Worm (Caenorhabditis elegans) whole organism, young adult: ENCODE data around the gene C01G5.3.

Source experiments
- B0019.2 ChIP-seq: fragments of 200-800 bp; sonication (Bioruptor generic); conservative IDR thresholded peaks from 2 replicates; pipeline ENCODE4 v1.3.6; 2022; ENCODE audit warnings: missing genetic modification reagents, missing genetic modification characterization, missing compliant biosample characterization
- T26A5.8 ChIP-seq: sonication (generic microtip); optimal IDR thresholded peaks from 2 replicates; lab custom pipeline; 2016; ENCODE audit warnings: missing genetic modification characterization, missing compliant biosample characterization
- ama-1 ChIP-seq, 3 experiments: fragments of 150-350 bp in 1 of 3; sonication (generic microtip) in 2 of 3; optimal IDR thresholded peaks; 2 replicates each; lab custom pipeline; 2014 to 2018; ENCODE audit warnings: missing biosample characterization in 2 of 3, missing genetic modification characterization in 2 of 3, missing genetic modification reagents in 2 of 3
- attf-6 ChIP-seq: fragments of 200-800 bp; sonication (Bioruptor generic); IDR thresholded peaks from 2 replicates; pipeline ENCODE4 v1.3.6; 2022; ENCODE audit warnings: missing genetic modification reagents, missing genetic modification characterization, missing compliant biosample characterization
- ceh-100 ChIP-seq: fragments of 200-800 bp; sonication (Bioruptor generic); IDR thresholded peaks from 2 replicates; pipeline ENCODE4 v1.3.6; 2022; ENCODE audit warnings: missing genetic modification reagents, missing genetic modification characterization, missing compliant biosample characterization
- dpl-1 ChIP-seq: fragments of 150-350 bp; optimal IDR thresholded peaks from 2 replicates; lab custom pipeline; 2014; ENCODE audit warnings: missing biosample characterization, missing genetic modification reagents, missing genetic modification characterization
- efl-1 ChIP-seq: fragments of 150-350 bp; optimal IDR thresholded peaks from 2 replicates; lab custom pipeline; 2014; ENCODE audit warnings: missing biosample characterization, missing genetic modification reagents, missing genetic modification characterization
- ekl-4 ChIP-seq: fragments of 200-800 bp; sonication (Bioruptor generic); IDR thresholded peaks from 2 replicates; pipeline ENCODE4 v1.3.6; 2022; ENCODE audit warnings: missing genetic modification reagents, missing genetic modification characterization, missing compliant biosample characterization
- hmg-20 ChIP-seq: fragments of 200-800 bp; sonication (Bioruptor generic); IDR thresholded peaks from 2 replicates; pipeline ENCODE4 v1.3.6; 2022; ENCODE audit warnings: missing genetic modification reagents, missing genetic modification characterization, missing compliant biosample characterization
- lin-40 ChIP-seq: sonication (generic microtip); optimal IDR thresholded peaks from 2 replicates; lab custom pipeline; 2016; ENCODE audit warnings: missing genetic modification characterization, mild to moderate bottlenecking, missing compliant biosample characterization, missing genotype, missing genetic modification reagents
- pha-4 ChIP-seq: fragments of 150-350 bp; sonication (generic microtip); optimal IDR thresholded peaks from 2 replicates; lab custom pipeline; 2014; ENCODE audit warnings: missing biosample characterization, missing genetic modification reagents, missing genetic modification characterization
- repo-1 ChIP-seq: sonication (generic microtip); optimal IDR thresholded peaks from 2 replicates; lab custom pipeline; 2017; ENCODE audit warnings: mild to moderate bottlenecking, missing genetic modification characterization, missing compliant biosample characterization
- snpc-4 ChIP-seq, 5 experiments: fragments of 150-350 bp in 1 of 5; sonication (generic microtip) in 4 of 5; optimal IDR thresholded peaks; 2 replicates each; lab custom pipeline; 2014 to 2018; ENCODE audit warnings: missing genetic modification characterization in 5 of 5, missing biosample characterization in 3 of 5, antibody characterized with exemption in 2 of 5, mild to moderate bottlenecking in 2 of 5, missing compliant biosample characterization in 2 of 5, missing genotype in 2 of 5, moderate library complexity in 2 of 5, missing genetic modification reagents in 1 of 5
- somi-1 ChIP-seq: fragments of 200-800 bp; sonication (Bioruptor generic); optimal IDR thresholded peaks from 2 replicates; lab custom pipeline; 2018; ENCODE audit warnings: mild to moderate bottlenecking, missing genetic modification characterization, missing compliant biosample characterization

DNA sequence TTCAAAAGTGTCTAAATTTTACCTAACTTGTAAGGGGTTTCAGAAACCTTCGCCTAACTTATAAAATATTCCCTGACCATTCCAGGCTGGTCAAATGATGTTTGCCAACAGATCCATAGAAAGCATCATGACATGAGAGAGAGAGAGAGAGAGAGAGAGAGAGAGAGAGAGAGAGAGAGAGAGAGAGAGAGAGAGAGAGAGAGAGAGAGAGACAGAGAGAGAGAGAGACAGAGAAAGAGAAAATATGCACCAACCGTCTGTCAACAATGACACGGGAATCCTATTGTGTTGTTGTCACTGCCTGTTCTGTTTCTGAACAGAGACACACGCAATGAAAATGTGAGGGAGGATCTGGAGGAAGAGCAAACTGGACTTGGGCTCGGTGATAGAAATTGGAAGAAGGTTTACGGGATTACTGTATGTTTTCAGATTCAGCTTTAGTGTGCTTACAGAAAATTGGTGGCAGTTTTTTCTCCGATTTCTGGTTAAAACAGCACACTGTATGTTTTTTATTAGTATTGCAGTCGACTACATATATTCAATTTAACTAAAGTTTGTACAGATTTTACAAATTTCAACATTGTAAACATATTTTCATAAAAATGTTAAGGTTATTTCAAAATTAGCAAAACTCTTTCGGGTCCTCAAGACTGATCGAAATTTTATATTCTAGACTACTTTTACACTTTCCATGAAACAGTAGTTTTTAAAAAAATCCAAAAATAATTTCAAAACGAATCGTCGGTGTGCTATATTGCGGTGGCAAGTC is 40.1 kb downstream of the C01G5.3 start:
- TF ChIP-seq ekl-4 (GFP tag; lab: Robert Waterston, UW): no peak
- no peak for TF ChIP-seq efl-1
- no peak for TF ChIP-seq attf-6 (GFP tag; lab: Robert Waterston, UW)
- no peak for TF ChIP-seq B0019.2 (GFP tag; lab: Robert Waterston, UW)
- no peak for TF ChIP-seq pha-4 (tag; lab: Kevin White, UChicago)
- TF ChIP-seq snpc-4 (GFP tag; optimal IDR thresholded peaks at IDR 0.05; lab: Kevin White, UChicago): no peak
- TF ChIP-seq snpc-4 (tag; optimal IDR thresholded peaks at IDR 0.05; lab: Kevin White, UChicago): no peak
- no peak for TF ChIP-seq dpl-1
- TF ChIP-seq ama-1 (optimal IDR thresholded peaks at IDR 0.05; lab: Kevin White, UChicago): no peak
- no peak for TF ChIP-seq ama-1 (GFP tag; optimal IDR thresholded peaks at IDR 0.05; lab: Kevin White, UChicago)
- TF ChIP-seq somi-1: no peak
- TF ChIP-seq repo-1 (tag; lab: Kevin White, UChicago): no peak
- TF ChIP-seq lin-40 (tag; lab: Kevin White, UChicago): no peak
- no peak for TF ChIP-seq hmg-20 (GFP tag; lab: Robert Waterston, UW)
- no peak for TF ChIP-seq ceh-100 (GFP tag; lab: Robert Waterston, UW)
- TF ChIP-seq T26A5.8: no peak
